Worm (Caenorhabditis elegans): ENCODE measurements around the gene C49F5.3.

Gene C49F5.3

ce11 chrX:11993327-11993726 lies 9.9 kb upstream of the C49F5.3 start:
- TF ChIP-seq snpc-4 (tag; optimal IDR thresholded peaks at IDR 0.05) (no peak), bed-3 (GFP tag; optimal IDR thresholded peaks at IDR 0.05) (no peak), ceh-39 (tag; optimal IDR thresholded peaks at IDR 0.05) (no peak), mls-2 (tag; optimal IDR thresholded peaks at IDR 0.05) (no peak), ham-2 (GFP tag; optimal IDR thresholded peaks at IDR 0.05) (no peak), unc-120 (tag; optimal IDR thresholded peaks at IDR 0.05; ENCODE audit: poor library complexity, severe bottlenecking) (no peak), unc-39 (tag; optimal IDR thresholded peaks at IDR 0.05) (no peak), ceh-83 (GFP tag; optimal IDR thresholded peaks at IDR 0.05) (no peak), elt-3 (tag; optimal IDR thresholded peaks at IDR 0.05) (no peak), ces-1 (GFP tag; optimal IDR thresholded peaks at IDR 0.05) (no peak), lin-32 (GFP tag; optimal IDR thresholded peaks at IDR 0.05) (no peak), unc-62 (GFP tag; optimal IDR thresholded peaks at IDR 0.05) (no peak), lin-13 (tag; optimal IDR thresholded peaks at IDR 0.05) (no peak), ztf-11 (tag; optimal IDR thresholded peaks at IDR 0.05) (no peak), M03D4.4 (tag; optimal IDR thresholded peaks at IDR 0.05) (no peak)

ce11 chrX:11992778-11993177 lies 9.4 kb upstream of the C49F5.3 start:
- TF ChIP-seq ceh-43 (GFP tag; optimal IDR thresholded peaks at IDR 0.05) (no peak), nhr-12 (tag; optimal IDR thresholded peaks at IDR 0.05) (no peak), drap-1 (GFP tag; optimal IDR thresholded peaks at IDR 0.05) (no peak), ham-2 (GFP tag; optimal IDR thresholded peaks at IDR 0.05) (no peak), ztf-11 (tag; optimal IDR thresholded peaks at IDR 0.05) (no peak), elt-1 (tag; optimal IDR thresholded peaks at IDR 0.05; ENCODE audit: borderline replicate concordance, insufficient read depth) (no peak), mls-2 (tag; optimal IDR thresholded peaks at IDR 0.05) (no peak), elt-3 (tag; optimal IDR thresholded peaks at IDR 0.05) (no peak), zip-8 (tag; optimal IDR thresholded peaks at IDR 0.05) (no peak), nhr-237 (tag; optimal IDR thresholded peaks at IDR 0.05) (no peak), mab-5 (tag; optimal IDR thresholded peaks at IDR 0.05) (no peak), bed-3 (GFP tag; optimal IDR thresholded peaks at IDR 0.05) (no peak), unc-120 (tag; optimal IDR thresholded peaks at IDR 0.05; ENCODE audit: poor library complexity, severe bottlenecking) (no peak)

ce11 chrX:11992246-11992645 lies 8.8 kb upstream of the C49F5.3 start:
- TF ChIP-seq sptf-1 (tag; optimal IDR thresholded peaks at IDR 0.05) (no peak), elt-3 (tag; optimal IDR thresholded peaks at IDR 0.05) (no peak), ceh-83 (GFP tag; optimal IDR thresholded peaks at IDR 0.05) (no peak), mep-1 (tag; optimal IDR thresholded peaks at IDR 0.05) (no peak), flh-1 (GFP tag; optimal IDR thresholded peaks at IDR 0.05) (no peak), M03D4.4 (tag; optimal IDR thresholded peaks at IDR 0.05) (no peak)

- no peak for TF ChIP-seq unc-120 (tag; optimal IDR thresholded peaks at IDR 0.05; ENCODE audit: poor library complexity, severe bottlenecking)
- TF ChIP-seq nhr-28 (tag; optimal IDR thresholded peaks at IDR 0.05): no peak
- no peak for TF ChIP-seq lin-32 (GFP tag; optimal IDR thresholded peaks at IDR 0.05)
- no peak for TF ChIP-seq zip-8 (tag; optimal IDR thresholded peaks at IDR 0.05)
- no peak for TF ChIP-seq bed-3 (GFP tag; optimal IDR thresholded peaks at IDR 0.05)
- TF ChIP-seq blmp-1 (tag; optimal IDR thresholded peaks at IDR 0.05): no peak
- no peak for TF ChIP-seq lin-13 (tag; optimal IDR thresholded peaks at IDR 0.05)
- no peak for TF ChIP-seq ceh-83 (GFP tag; optimal IDR thresholded peaks at IDR 0.05)
- TF ChIP-seq nhr-2 (tag; optimal IDR thresholded peaks at IDR 0.05): no peak
Observed at ce11 chrX:11987900-11988364, 4.5 kb upstream of the C49F5.3 start, which contains the start of gene C49F5.6. Gene C49F5.6, plus strand, starts transcription at chrX:11988314.

- TF ChIP-seq nhr-12 (tag; optimal IDR thresholded peaks at IDR 0.05) (no peak), nhr-237 (tag; optimal IDR thresholded peaks at IDR 0.05) (no peak), lsy-2 (tag; optimal IDR thresholded peaks at IDR 0.05) (no peak), mls-2 (tag; optimal IDR thresholded peaks at IDR 0.05) (no peak), sptf-1 (tag; optimal IDR thresholded peaks at IDR 0.05) (no peak), ztf-11 (tag; optimal IDR thresholded peaks at IDR 0.05) (no peak), ham-2 (GFP tag; optimal IDR thresholded peaks at IDR 0.05) (no peak), pha-4 (tag; optimal IDR thresholded peaks at IDR 0.05) (no peak), lin-32 (GFP tag; optimal IDR thresholded peaks at IDR 0.05) (no peak), mab-5 (tag; optimal IDR thresholded peaks at IDR 0.05) (no peak), zip-8 (tag; optimal IDR thresholded peaks at IDR 0.05) (no peak), nhr-28 (tag; optimal IDR thresholded peaks at IDR 0.05) (no peak), elt-3 (tag; optimal IDR thresholded peaks at IDR 0.05) (no peak), blmp-1 (tag; optimal IDR thresholded peaks at IDR 0.05) (no peak), ceh-83 (GFP tag; optimal IDR thresholded peaks at IDR 0.05) (no peak), M03D4.4 (tag; optimal IDR thresholded peaks at IDR 0.05) (no peak)
Observed at ce11 chrX:11985887-11986286, 2.5 kb upstream of the C49F5.3 start, which contains the start of gene C49F5.5. Gene C49F5.5, plus strand, starts transcription at chrX:11986187.

All from whole organism, mixed stage, embryonic.